Fruit fly (Drosophila melanogaster) whole organism, embryonic: ENCODE measurements around the gene CG17249.

Experiments
- ATbp ChIP-seq: fragments of 200-800 bp; sonication (Bioruptor generic); optimal IDR thresholded peaks from 2 replicates; lab custom pipeline; 2017; ENCODE audit warnings: missing biosample characterization, mild to moderate bottlenecking, missing genetic modification characterization, missing genetic modification reagents
- CG10321 ChIP-seq: fragments of 200-800 bp; sonication (Bioruptor generic); IDR thresholded peaks from 2 replicates; pipeline ENCODE4 v1.3.6; 2022; ENCODE audit warnings: missing biosample characterization, missing genetic modification characterization
- CG10565 ChIP-seq: fragments of 200-800 bp; sonication (Bioruptor generic); optimal IDR thresholded peaks from 3 replicates; lab custom pipeline; 2016; ENCODE audit warnings: missing biosample characterization, mild to moderate bottlenecking, missing genetic modification characterization
- CG12236 ChIP-seq: fragments of 200-800 bp; sonication (Bioruptor generic); optimal IDR thresholded peaks from 2 replicates; lab custom pipeline; 2016; ENCODE audit warnings: missing biosample characterization, missing genetic modification characterization
- CG12299 ChIP-seq: fragments of 200-800 bp; sonication (Bioruptor generic); optimal IDR thresholded peaks from 2 replicates; lab custom pipeline; 2018; ENCODE audit warnings: missing biosample characterization, mild to moderate bottlenecking, missing genetic modification characterization
- CG12769 ChIP-seq: fragments of 200-800 bp; sonication (Bioruptor generic); optimal IDR thresholded peaks from 2 replicates; lab custom pipeline; 2019; ENCODE audit warnings: missing biosample characterization, mild to moderate bottlenecking, missing genetic modification characterization, moderate library complexity
- CG12942 ChIP-seq: fragments of 200-800 bp; sonication (Bioruptor generic); optimal IDR thresholded peaks from 3 replicates; lab custom pipeline; 2016; ENCODE audit warnings: missing biosample characterization, missing genetic modification characterization
- CG15073 ChIP-seq: fragments of 200-800 bp; sonication (Bioruptor generic); optimal IDR thresholded peaks from 2 replicates; lab custom pipeline; 2016; ENCODE audit warnings: missing biosample characterization, missing genetic modification characterization
- CG31441 ChIP-seq: fragments of 200-800 bp; sonication (Bioruptor generic); IDR thresholded peaks from 2 replicates; pipeline ENCODE4 v1.3.6; 2022; ENCODE audit warnings: missing biosample characterization, missing genetic modification characterization
- CG34376 ChIP-seq: fragments of 200-800 bp; sonication (Bioruptor generic); optimal IDR thresholded peaks from 2 replicates; lab custom pipeline; 2018; ENCODE audit warnings: missing biosample characterization, mild to moderate bottlenecking, missing genetic modification characterization
- CG3847 ChIP-seq: fragments of 200-800 bp; sonication (Bioruptor generic); IDR thresholded peaks from 2 replicates; pipeline ENCODE4 v1.3.6; 2022; ENCODE audit warnings: missing biosample characterization, missing genetic modification characterization
- CG9437 ChIP-seq: fragments of 200-800 bp; sonication (Bioruptor generic); optimal IDR thresholded peaks from 2 replicates; lab custom pipeline; 2018; ENCODE audit warnings: missing biosample characterization, mild to moderate bottlenecking, missing genetic modification characterization
- Dll ChIP-seq: fragments of 200-800 bp; sonication (Bioruptor generic); IDR thresholded peaks from 4 replicates; pipeline ENCODE4 v1.3.6; 2022; ENCODE audit warnings: missing biosample characterization, missing genetic modification characterization; ENCODE audit not compliant: partially characterized antibody
- Drgx ChIP-seq: fragments of 200-800 bp; sonication (Bioruptor generic); IDR thresholded peaks from 2 replicates; pipeline ENCODE4 v1.3.6; 2022; ENCODE audit warnings: missing biosample characterization, missing genetic modification characterization
- Ets97D ChIP-seq: fragments of 200-800 bp; sonication (Bioruptor generic); optimal IDR thresholded peaks from 3 replicates; lab custom pipeline; 2016; ENCODE audit warnings: missing biosample characterization, missing genetic modification characterization
- Max ChIP-seq: fragments of 200-800 bp; sonication (Bioruptor generic); optimal IDR thresholded peaks from 2 replicates; lab custom pipeline; 2016; ENCODE audit warnings: missing biosample characterization, mild to moderate bottlenecking, missing genetic modification characterization
- Myb ChIP-seq: fragments of 200-800 bp; sonication (Bioruptor generic); optimal IDR thresholded peaks from 2 replicates; lab custom pipeline; 2016; ENCODE audit warnings: missing biosample characterization, missing genetic modification characterization
- Poxn ChIP-seq: fragments of 200-800 bp; sonication (Bioruptor generic); IDR thresholded peaks from 2 replicates; pipeline ENCODE4 v1.3.6; 2022; ENCODE audit warnings: missing biosample characterization, missing genetic modification characterization
- Six4 ChIP-seq: fragments of 200-800 bp; sonication (Bioruptor generic); optimal IDR thresholded peaks from 2 replicates; lab custom pipeline; 2016; ENCODE audit warnings: missing biosample characterization, missing genetic modification characterization
- Stat92E ChIP-seq, 3 experiments: fragments of >200 bp in 2 of 3; fragments of 200-800 bp in 1 of 3; sonication (Bioruptor generic) in 1 of 3; optimal IDR thresholded peaks; 2 replicates each; lab custom pipeline; 2017 to 2019; ENCODE audit warnings: missing biosample characterization in 3 of 3, missing genetic modification characterization in 3 of 3, mild to moderate bottlenecking in 1 of 3, moderate library complexity in 1 of 3
- abd-A ChIP-seq: fragments of 200-800 bp; sonication (Bioruptor generic); optimal IDR thresholded peaks from 3 replicates; lab custom pipeline; 2019; ENCODE audit warnings: missing biosample characterization, mild to moderate bottlenecking, missing genetic modification characterization, moderate library complexity
- ato ChIP-seq: fragments of 200-800 bp; sonication (Bioruptor generic); IDR thresholded peaks from 2 replicates; pipeline ENCODE4 v1.3.6; 2022; ENCODE audit warnings: missing biosample characterization, missing genetic modification characterization; ENCODE audit not compliant: partially characterized antibody
- bsh ChIP-seq, 2 experiments: fragments of 200-800 bp; sonication (Bioruptor generic); optimal IDR thresholded peaks; 2 replicates each; lab custom pipeline; 2017 to 2018; ENCODE audit warnings: mild to moderate bottlenecking in 2 of 2, missing biosample characterization in 2 of 2, missing genetic modification characterization in 2 of 2, moderate library complexity in 1 of 2
- cato ChIP-seq: fragments of 200-800 bp; sonication (Bioruptor generic); optimal IDR thresholded peaks from 2 replicates; lab custom pipeline; 2016; ENCODE audit warnings: missing biosample characterization, missing genetic modification characterization, borderline replicate concordance
- chn ChIP-seq: fragments of 200-800 bp; sonication (Bioruptor generic); optimal IDR thresholded peaks from 2 replicates; lab custom pipeline; 2016; ENCODE audit warnings: missing biosample characterization, missing genetic modification characterization
- cwo ChIP-seq: fragments of 200-800 bp; sonication (Bioruptor generic); optimal IDR thresholded peaks from 3 replicates; lab custom pipeline; 2017; ENCODE audit warnings: missing biosample characterization, missing genetic modification characterization, mild to moderate bottlenecking, moderate library complexity, missing genetic modification reagents
- fru ChIP-seq: fragments of >200 bp; optimal IDR thresholded peaks from 2 replicates; lab custom pipeline; 2017
- grau ChIP-seq: fragments of 200-800 bp; optimal IDR thresholded peaks from 3 replicates; lab custom pipeline; 2019; ENCODE audit warnings: missing biosample characterization, mild to moderate bottlenecking, missing genetic modification characterization, moderate library complexity
- grn ChIP-seq: fragments of 200-800 bp; sonication (Bioruptor generic); optimal IDR thresholded peaks from 3 replicates; lab custom pipeline; 2017; ENCODE audit warnings: missing biosample characterization, missing genetic modification characterization
- kah ChIP-seq: fragments of 200-800 bp; sonication (Bioruptor generic); optimal IDR thresholded peaks from 2 replicates; lab custom pipeline; 2018; ENCODE audit warnings: missing biosample characterization, mild to moderate bottlenecking, missing genetic modification characterization
- kni ChIP-seq: fragments of 200-800 bp; sonication (Bioruptor generic); optimal IDR thresholded peaks from 3 replicates; lab custom pipeline; 2017; ENCODE audit warnings: mild to moderate bottlenecking, missing biosample characterization, missing genetic modification reagents, missing genetic modification characterization
- lola ChIP-seq, 3 experiments: fragments of >200 bp in 2 of 3; fragments of 200-800 bp in 1 of 3; sonication (Bioruptor generic) in 1 of 3; optimal IDR thresholded peaks; 2 replicates each; lab custom pipeline; 2017 to 2019; ENCODE audit warnings: missing biosample characterization in 3 of 3, missing genetic modification characterization in 3 of 3, mild to moderate bottlenecking in 1 of 3, moderate library complexity in 1 of 3
- oc ChIP-seq: fragments of 200-800 bp; sonication (Bioruptor generic); optimal IDR thresholded peaks from 2 replicates; lab custom pipeline; 2018; ENCODE audit warnings: missing biosample characterization, mild to moderate bottlenecking, missing genetic modification characterization, moderate library complexity
- onecut ChIP-seq: fragments of 200-800 bp; sonication (Bioruptor generic); IDR thresholded peaks from 2 replicates; pipeline ENCODE4 v1.3.6; 2022; ENCODE audit warnings: missing biosample characterization, missing genetic modification characterization
- pho ChIP-seq: fragments of 200-800 bp; sonication (Bioruptor generic); optimal IDR thresholded peaks from 2 replicates; lab custom pipeline; 2016; ENCODE audit warnings: missing biosample characterization, missing genetic modification characterization
- pum ChIP-seq: fragments of 200-800 bp; sonication (Bioruptor generic); optimal IDR thresholded peaks from 2 replicates; lab custom pipeline; 2016; ENCODE audit warnings: missing biosample characterization, missing genetic modification characterization
- sd ChIP-seq: fragments of 200-800 bp; sonication (Bioruptor generic); optimal IDR thresholded peaks from 3 replicates; lab custom pipeline; 2018; ENCODE audit warnings: missing biosample characterization, mild to moderate bottlenecking, missing genetic modification characterization, moderate library complexity
- slou ChIP-seq: fragments of 200-800 bp; sonication (Bioruptor generic); optimal IDR thresholded peaks from 3 replicates; lab custom pipeline; 2016; ENCODE audit warnings: missing biosample characterization, missing genetic modification characterization
- so ChIP-seq: fragments of 200-800 bp; sonication (Bioruptor generic); IDR thresholded peaks from 3 replicates; pipeline ENCODE4 v1.3.6; 2022; ENCODE audit warnings: missing biosample characterization, missing genetic modification characterization
- ssp ChIP-seq: fragments of 200-800 bp; sonication (Bioruptor generic); IDR thresholded peaks from 2 replicates; pipeline ENCODE4 v1.3.6; 2022; ENCODE audit warnings: missing biosample characterization, missing genetic modification characterization
- tio ChIP-seq: fragments of 200-800 bp; sonication (Bioruptor generic); optimal IDR thresholded peaks from 2 replicates; lab custom pipeline; 2017; ENCODE audit warnings: missing biosample characterization, missing genetic modification characterization, inconsistent platforms
- unpg ChIP-seq: fragments of 200-800 bp; sonication (Bioruptor generic); optimal IDR thresholded peaks from 3 replicates; lab custom pipeline; 2018; ENCODE audit warnings: missing biosample characterization, mild to moderate bottlenecking, missing genetic modification characterization, moderate library complexity
- vvl ChIP-seq: fragments of 200-800 bp; sonication (Bioruptor generic); IDR thresholded peaks from 2 replicates; pipeline ENCODE4 v1.3.6; 2022; ENCODE audit warnings: missing biosample characterization, missing genetic modification characterization

Gene CG17249

dm6 chr3L:1679394-1679793, 32.1 kb upstream of the CG17249 start:
- TF ChIP-seq CG10565 (GFP tag; lab: Kevin White, UChicago) = no peak
- TF ChIP-seq CG31441 (GFP tag; lab: Robert Waterston, UW) = no peak
- TF ChIP-seq cato (GFP tag; lab: Kevin White, UChicago) = no peak
- TF ChIP-seq cwo (GFP tag; lab: Kevin White, UChicago) = peak; percentile 32
- no peak for TF ChIP-seq grau (tag; lab: Kevin White, UChicago)
- peak in 1 of 2 experiments; percentile 14 for TF ChIP-seq bsh (GFP tag; optimal IDR thresholded peaks at IDR 0.05; lab: Kevin White, UChicago)
- no peak for TF ChIP-seq CG10321
- no peak for TF ChIP-seq CG12299 (tag; lab: Kevin White, UChicago)
- no peak for TF ChIP-seq pum (GFP tag; lab: Kevin White, UChicago)
- no peak for TF ChIP-seq kah (GFP tag; lab: Kevin White, UChicago)
- TF ChIP-seq slou (GFP tag; lab: Kevin White, UChicago) = no peak
- no peak for TF ChIP-seq lola (GFP tag; optimal IDR thresholded peaks at IDR 0.05; lab: Kevin White, UChicago)
- TF ChIP-seq ato (GFP tag; lab: Robert Waterston, UW) = no peak
- TF ChIP-seq CG34376 (GFP tag; lab: Kevin White, UChicago) = no peak
- TF ChIP-seq, all 482 proteins: peak for 2

- TF ChIP-seq abd-A (tag; lab: Kevin White, UChicago) (peak; percentile 79), Poxn (GFP tag; lab: Robert Waterston, UW) (no peak), CG15073 (GFP tag; lab: Kevin White, UChicago) (no peak), CG3847 (GFP tag; lab: Robert Waterston, UW) (no peak), CG12236 (GFP tag; lab: Kevin White, UChicago) (no peak), chn (GFP tag; lab: Kevin White, UChicago) (no peak), Stat92E (GFP tag; optimal IDR thresholded peaks at IDR 0.05; lab: Kevin White, UChicago) (peak in 1 of 3 experiments; percentile 36), Six4 (GFP tag; lab: Kevin White, UChicago) (no peak), ssp (no peak), CG9437 (GFP tag; lab: Kevin White, UChicago) (no peak), kni (peak; percentile 67), sd (tag; lab: Kevin White, UChicago) (peak; percentile 50), pho (no peak), Myb (GFP tag; lab: Kevin White, UChicago) (no peak), Max (GFP tag; lab: Kevin White, UChicago) (no peak), CG12769 (tag; lab: Kevin White, UChicago) (peak; percentile 10), Drgx (GFP tag; lab: Robert Waterston, UW) (no peak), unpg (no peak), fru (lab: Kevin White, UChicago) (no peak), Ets97D (no peak), grn (GFP tag; lab: Kevin White, UChicago) (peak; percentile 46), Dll (GFP tag; lab: Robert Waterston, UW) (no peak), tio (no peak), CG12942 (GFP tag; lab: Kevin White, UChicago) (no peak)
Measured at dm6 chr3L:1676222-1676621, 29.0 kb upstream of the CG17249 start.

- TF ChIP-seq abd-A (tag; lab: Kevin White, UChicago) (peak; percentile 78), oc (tag; lab: Kevin White, UChicago) (peak; percentile 37), so (no peak), sd (tag; lab: Kevin White, UChicago) (peak; percentile 65), grn (GFP tag; lab: Kevin White, UChicago) (peak; percentile 74), CG12769 (tag; lab: Kevin White, UChicago) (peak; percentile 53), onecut (GFP tag; lab: Robert Waterston, UW) (peak; percentile 67), vvl (peak; percentile 76), ATbp (GFP tag; lab: Kevin White, UChicago) (no peak)
Measured at dm6 chr3L:1675242-1675641, 28.0 kb upstream of the CG17249 start.
